Fruit fly (Drosophila melanogaster): ENCODE measurements around the gene Cog8.

Gene Cog8

dm6 chr2L:11528129-11528589 lies 29.4 kb upstream of the Cog8 start, which contains the start of gene CG31705 (continued):
- TF ChIP-seq jigr1 (GFP tag; IDR thresholded peaks at IDR 0.05) (no peak), CG2129 (GFP tag; IDR thresholded peaks at IDR 0.05; ENCODE audit: partially characterized antibody) (no peak), CG3847 (GFP tag; IDR thresholded peaks at IDR 0.05) (0 out of 2 replicates have a peak, but pooled peaks have one; percentile 31), CG9609 (GFP tag; optimal IDR thresholded peaks at IDR 0.05) (no peak), CG31441 (GFP tag; IDR thresholded peaks at IDR 0.05) (peak; percentile 49; the same call in 1 of the 2 replicates), Max (GFP tag; optimal IDR thresholded peaks at IDR 0.05) (peak; percentile 38), schlank (tag; optimal IDR thresholded peaks at IDR 0.05) (peak; percentile 4), bowl (GFP tag; IDR thresholded peaks at IDR 0.05) (no peak), CG5180 (GFP tag; optimal IDR thresholded peaks at IDR 0.05) (no peak), CG13624 (GFP tag; optimal IDR thresholded peaks at IDR 0.05) (no peak), CG13123 (GFP tag; optimal IDR thresholded peaks at IDR 0.05) (no peak), lilli (GFP tag; optimal IDR thresholded peaks at IDR 0.05) (no peak), corto (GFP tag; optimal IDR thresholded peaks at IDR 0.05) (peak; percentile 12), da (GFP tag; optimal IDR thresholded peaks at IDR 0.05) (no peak), onecut (GFP tag; IDR thresholded peaks at IDR 0.05) (no peak; the same call in 1 of the 2 replicates), CG11504 (tag; optimal IDR thresholded peaks at IDR 0.05) (peak; percentile 72), CG13296 (GFP tag; optimal IDR thresholded peaks at IDR 0.05) (peak; percentile 14), nau (GFP tag; optimal IDR thresholded peaks at IDR 0.05) (no peak), amos (GFP tag; IDR thresholded peaks at IDR 0.05; ENCODE audit: partially characterized antibody) (no peak), BEAF-32 (GFP tag; optimal IDR thresholded peaks at IDR 0.05) (no peak), tio (GFP tag; optimal IDR thresholded peaks at IDR 0.05) (peak; percentile 42), CG2199 (GFP tag; IDR thresholded peaks at IDR 0.05) (no peak), phol (tag; optimal IDR thresholded peaks at IDR 0.05) (no peak), crp (GFP tag; optimal IDR thresholded peaks at IDR 0.05) (no peak), Ssrp (tag; optimal IDR thresholded peaks at IDR 0.05) (no peak), CG10654 (GFP tag; optimal IDR thresholded peaks at IDR 0.05) (peak; percentile 13), Bdp1 (GFP tag; optimal IDR thresholded peaks at IDR 0.05) (no peak), CG1529 (GFP tag; optimal IDR thresholded peaks at IDR 0.05) (no peak), fd96Cb (tag; optimal IDR thresholded peaks at IDR 0.05) (peak; percentile 33), wek (GFP tag; optimal IDR thresholded peaks at IDR 0.05) (no peak), CG1647 (GFP tag; optimal IDR thresholded peaks at IDR 0.05) (no peak), ab (GFP tag; optimal IDR thresholded peaks at IDR 0.05) (no peak), btn (GFP tag; optimal IDR thresholded peaks at IDR 0.05) (no peak), CG12219 (GFP tag; optimal IDR thresholded peaks at IDR 0.05) (no peak), CG31388 (GFP tag; optimal IDR thresholded peaks at IDR 0.05) (no peak), esg (GFP tag; conservative IDR thresholded peaks at IDR 0.05) (peak; percentile 23; the same call in 1 of the 2 replicates), trem (tag; optimal IDR thresholded peaks at IDR 0.05) (no peak), CG7556 (GFP tag; optimal IDR thresholded peaks at IDR 0.05) (peak; percentile 66), bsh (GFP tag; optimal IDR thresholded peaks at IDR 0.05) (no peak), Ets97D (GFP tag; optimal IDR thresholded peaks at IDR 0.05) (no peak), twi (tag; optimal IDR thresholded peaks at IDR 0.05) (no peak), Dp (GFP tag; optimal IDR thresholded peaks at IDR 0.05) (no peak), CG13424 (tag; optimal IDR thresholded peaks at IDR 0.05) (peak; percentile 52), Mrtf (GFP tag; IDR thresholded peaks at IDR 0.05) (no peak), zen (tag; optimal IDR thresholded peaks at IDR 0.05) (no peak), CG14710 (tag; optimal IDR thresholded peaks at IDR 0.05) (no peak), sna (GFP tag; IDR thresholded peaks at IDR 0.05; ENCODE audit: partially characterized antibody) (no peak), Aef1 (GFP tag; IDR thresholded peaks at IDR 0.05) (no peak), tna (GFP tag; IDR thresholded peaks at IDR 0.05; ENCODE audit: partially characterized antibody) (no peak), Antp (GFP tag; optimal IDR thresholded peaks at IDR 0.05) (no peak)
